Worm (Caenorhabditis elegans) whole organism, L2 larva: ENCODE measurements around the gene bli-2.

Source experiments
- C34F6.9 ChIP-seq: fragments of 150-350 bp; optimal IDR thresholded peaks from 2 replicates; lab custom pipeline; 2014; ENCODE audit warnings: missing biosample characterization, missing genetic modification characterization
- F13H6.1 ChIP-seq: sonication (generic microtip); optimal IDR thresholded peaks from 2 replicates; lab custom pipeline; 2016; ENCODE audit warnings: missing genetic modification characterization, missing compliant biosample characterization
- R02D3.7 ChIP-seq: fragments of 150-350 bp; optimal IDR thresholded peaks from 2 replicates; lab custom pipeline; 2014; ENCODE audit warnings: missing biosample characterization, missing genetic modification characterization
- Y55F3AM.14 ChIP-seq: fragments of 200-800 bp; sonication (Bioruptor generic); optimal IDR thresholded peaks from 2 replicates; lab custom pipeline; 2018; ENCODE audit warnings: mild to moderate bottlenecking, missing genetic modification characterization, missing compliant biosample characterization
- ZK546.5 ChIP-seq: sonication (generic microtip); optimal IDR thresholded peaks from 2 replicates; lab custom pipeline; 2017; ENCODE audit warnings: missing biosample characterization, missing genetic modification characterization
- alr-1 ChIP-seq: fragments of 150-350 bp; optimal IDR thresholded peaks from 2 replicates; lab custom pipeline; 2014; ENCODE audit warnings: missing biosample characterization, missing genetic modification characterization
- aly-2 ChIP-seq: fragments of 150-350 bp; optimal IDR thresholded peaks from 2 replicates; lab custom pipeline; 2014; ENCODE audit warnings: missing biosample characterization, missing genetic modification characterization
- ama-1 ChIP-seq: fragments of 150-350 bp; optimal IDR thresholded peaks from 2 replicates; lab custom pipeline; 2018; ENCODE audit warnings: inconsistent platforms
- blmp-1 ChIP-seq: sonication (generic microtip); optimal IDR thresholded peaks from 2 replicates; lab custom pipeline; 2017; ENCODE audit warnings: missing genetic modification characterization, mild to moderate bottlenecking, missing compliant biosample characterization, antibody characterized with exemption, moderate library complexity; ENCODE audit not compliant: insufficient read depth
- ceh-16 ChIP-seq: fragments of 150-350 bp; optimal IDR thresholded peaks from 2 replicates; lab custom pipeline; 2014; ENCODE audit warnings: missing biosample characterization, missing genetic modification characterization
- ceh-82 ChIP-seq: fragments of 150-350 bp; optimal IDR thresholded peaks from 2 replicates; lab custom pipeline; 2014; ENCODE audit warnings: missing biosample characterization, missing genetic modification characterization
- crh-2 ChIP-seq: sonication (generic microtip); optimal IDR thresholded peaks from 2 replicates; lab custom pipeline; 2017; ENCODE audit warnings: missing biosample characterization, missing genetic modification characterization
- dmd-4 ChIP-seq: sonication (generic microtip); optimal IDR thresholded peaks from 2 replicates; lab custom pipeline; 2017; ENCODE audit warnings: missing biosample characterization, missing genetic modification characterization
- egl-27 ChIP-seq: sonication (generic microtip); optimal IDR thresholded peaks from 3 replicates; lab custom pipeline; 2017; ENCODE audit warnings: missing biosample characterization, missing genetic modification reagents, missing genetic modification characterization
- elt-1 ChIP-seq: fragments of 150-350 bp; optimal IDR thresholded peaks from 2 replicates; lab custom pipeline; 2014; ENCODE audit warnings: missing biosample characterization, missing genetic modification characterization
- fos-1 ChIP-seq: fragments of 150-350 bp; optimal IDR thresholded peaks from 2 replicates; lab custom pipeline; 2014; ENCODE audit warnings: missing biosample characterization, missing genetic modification characterization
- gmeb-1 ChIP-seq: fragments of 150-350 bp; optimal IDR thresholded peaks from 2 replicates; lab custom pipeline; 2014; ENCODE audit warnings: missing biosample characterization, missing genetic modification characterization
- lin-11 ChIP-seq: fragments of 150-350 bp; sonication (generic microtip); optimal IDR thresholded peaks from 2 replicates; lab custom pipeline; 2014; ENCODE audit warnings: missing biosample characterization, missing genetic modification characterization, inconsistent platforms, mixed read lengths
- lin-13 ChIP-seq: fragments of 150-350 bp; optimal IDR thresholded peaks from 2 replicates; lab custom pipeline; 2014; ENCODE audit warnings: missing biosample characterization, missing genetic modification reagents, missing genetic modification characterization
- lin-39 ChIP-seq: fragments of 150-350 bp; optimal IDR thresholded peaks from 2 replicates; lab custom pipeline; 2014; ENCODE audit warnings: missing biosample characterization, missing genetic modification reagents, missing genetic modification characterization
- lsy-2 ChIP-seq, 2 experiments: fragments of 150-350 bp in 1 of 2; sonication (generic microtip) in 1 of 2; optimal IDR thresholded peaks; 2 replicates each; lab custom pipeline; 2014 to 2017; ENCODE audit warnings: missing biosample characterization in 2 of 2, missing genetic modification characterization in 2 of 2
- mab-5 ChIP-seq: fragments of 150-350 bp; optimal IDR thresholded peaks from 2 replicates; lab custom pipeline; 2014; ENCODE audit warnings: missing biosample characterization, missing genetic modification characterization
- mbf-1 ChIP-seq: sonication (generic microtip); optimal IDR thresholded peaks from 2 replicates; lab custom pipeline; 2017; ENCODE audit warnings: missing biosample characterization, missing genetic modification characterization
- mdl-1 ChIP-seq, 2 experiments: fragments of 150-350 bp in 1 of 2; sonication (generic microtip) in 1 of 2; optimal IDR thresholded peaks; 2 replicates each; lab custom pipeline; 2017; ENCODE audit warnings: missing biosample characterization in 2 of 2, missing genetic modification characterization in 2 of 2
- nhr-10 ChIP-seq: sonication (generic microtip); optimal IDR thresholded peaks from 2 replicates; lab custom pipeline; 2017; ENCODE audit warnings: missing biosample characterization, missing genetic modification characterization
- nhr-11 ChIP-seq: fragments of 150-350 bp; optimal IDR thresholded peaks from 2 replicates; lab custom pipeline; 2014; ENCODE audit warnings: missing biosample characterization, missing genetic modification characterization
- nhr-12 ChIP-seq: fragments of 150-350 bp; optimal IDR thresholded peaks from 2 replicates; lab custom pipeline; 2014; ENCODE audit warnings: missing biosample characterization, missing genetic modification characterization
- nhr-129 ChIP-seq: fragments of 150-350 bp; optimal IDR thresholded peaks from 2 replicates; lab custom pipeline; 2014; ENCODE audit warnings: missing biosample characterization, missing genetic modification characterization
- nhr-21 ChIP-seq: fragments of 150-350 bp; optimal IDR thresholded peaks from 2 replicates; lab custom pipeline; 2014; ENCODE audit warnings: missing biosample characterization, missing genetic modification characterization
- nhr-23 ChIP-seq: fragments of 150-350 bp; optimal IDR thresholded peaks from 2 replicates; lab custom pipeline; 2014; ENCODE audit warnings: missing biosample characterization, missing genetic modification reagents, missing genetic modification characterization
- nhr-237 ChIP-seq: fragments of 150-350 bp; optimal IDR thresholded peaks from 2 replicates; lab custom pipeline; 2014; ENCODE audit warnings: missing biosample characterization, missing genetic modification characterization
- nhr-25 ChIP-seq: fragments of 150-350 bp; sonication (generic microtip); optimal IDR thresholded peaks from 3 replicates; lab custom pipeline; 2014; ENCODE audit warnings: missing biosample characterization, missing genetic modification characterization
- nhr-77 ChIP-seq: fragments of 150-350 bp; optimal IDR thresholded peaks from 2 replicates; lab custom pipeline; 2014; ENCODE audit warnings: missing biosample characterization, missing genetic modification characterization
- peb-1 ChIP-seq: fragments of 150-350 bp; optimal IDR thresholded peaks from 2 replicates; lab custom pipeline; 2014; ENCODE audit warnings: missing biosample characterization, missing genetic modification characterization
- sem-4 ChIP-seq: fragments of 150-350 bp; optimal IDR thresholded peaks from 2 replicates; lab custom pipeline; 2014; ENCODE audit warnings: missing biosample characterization, missing genetic modification reagents, missing genetic modification characterization
- skn-1 ChIP-seq: sonication (generic microtip); optimal IDR thresholded peaks from 2 replicates; lab custom pipeline; 2017; ENCODE audit warnings: missing biosample characterization, missing genetic modification characterization
- sma-3 ChIP-seq: sonication (generic microtip); optimal IDR thresholded peaks from 2 replicates; lab custom pipeline; 2016; ENCODE audit warnings: missing genetic modification reagents, missing genetic modification characterization, missing compliant biosample characterization
- sma-9 ChIP-seq, 2 experiments: fragments of 150-350 bp in 1 of 2; sonication (generic microtip) in 1 of 2; optimal IDR thresholded peaks; 2 replicates each; lab custom pipeline; 2014 to 2016; ENCODE audit warnings: missing genetic modification characterization in 2 of 2, mild to moderate bottlenecking in 1 of 2, missing biosample characterization in 1 of 2, missing compliant biosample characterization in 1 of 2, missing genetic modification reagents in 1 of 2, moderate library complexity in 1 of 2
- snpc-4 ChIP-seq: fragments of 150-350 bp; optimal IDR thresholded peaks from 2 replicates; lab custom pipeline; 2014; ENCODE audit warnings: missing biosample characterization, missing genetic modification characterization
- unc-55 ChIP-seq: fragments of 150-350 bp; sonication (generic microtip); optimal IDR thresholded peaks from 3 replicates; lab custom pipeline; 2014; ENCODE audit warnings: missing biosample characterization, missing genetic modification reagents, missing genetic modification characterization
- unc-62 ChIP-seq: fragments of 150-350 bp; optimal IDR thresholded peaks from 2 replicates; lab custom pipeline; 2014; ENCODE audit warnings: missing biosample characterization, missing genetic modification reagents, missing genetic modification characterization
- zag-1 ChIP-seq: fragments of 150-350 bp; optimal IDR thresholded peaks from 2 replicates; lab custom pipeline; 2014; ENCODE audit warnings: missing biosample characterization, missing genetic modification characterization
- ztf-1 ChIP-seq: fragments of 200-800 bp; sonication (Bioruptor generic); conservative IDR thresholded peaks from 2 replicates; pipeline ENCODE4 v1.3.6; 2022; ENCODE audit warnings: missing genetic modification characterization, missing compliant biosample characterization
- ztf-11 ChIP-seq: sonication (generic microtip); optimal IDR thresholded peaks from 2 replicates; lab custom pipeline; 2017; ENCODE audit warnings: missing biosample characterization, missing genetic modification characterization
- ztf-4 ChIP-seq: fragments of 150-350 bp; optimal IDR thresholded peaks from 2 replicates; lab custom pipeline; 2014; ENCODE audit warnings: missing biosample characterization, missing genetic modification characterization

The bli-2 gene

DNA sequence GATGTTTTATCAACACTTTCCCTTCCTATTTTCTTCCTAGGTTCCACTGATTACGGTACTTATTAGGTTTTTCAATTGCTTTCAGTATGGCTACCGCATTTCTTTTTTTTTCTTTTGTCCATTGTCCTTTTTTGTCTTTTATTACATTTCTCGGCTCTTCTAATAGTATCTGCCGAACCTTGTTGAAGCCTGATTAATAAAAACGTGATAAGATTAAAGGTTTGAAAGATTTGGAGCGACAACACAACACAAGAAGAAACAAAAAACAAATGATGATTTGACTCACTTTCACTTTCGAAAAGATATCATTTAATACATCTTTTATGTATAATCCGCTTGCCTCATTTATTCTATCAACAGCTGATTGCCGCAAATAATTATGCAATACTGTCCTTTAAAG lies 12.8 kb upstream of the bli-2 start, which contains the start of gene C25H3.15:
C25H3.15 (plus strand) TSS at position 301 of the 400 bp plus-strand sequence.
- no peak for TF ChIP-seq mdl-1 (tag; optimal IDR thresholded peaks at IDR 0.05; lab: Kevin White, UChicago)
- TF ChIP-seq sma-3 (GFP tag; lab: Kevin White, UChicago): no peak
- no peak for TF ChIP-seq ztf-4 (tag; lab: Kevin White, UChicago)
- TF ChIP-seq ceh-16 (tag; lab: Kevin White, UChicago): no peak
- TF ChIP-seq Y55F3AM.14: no peak
- TF ChIP-seq lin-13 (GFP tag; lab: Kevin White, UChicago): no peak
- no peak for TF ChIP-seq dmd-4
- TF ChIP-seq nhr-237: no peak
- TF ChIP-seq zag-1 (tag; lab: Kevin White, UChicago): no peak
- TF ChIP-seq ama-1 (lab: Kevin White, UChicago): no peak
- TF ChIP-seq ztf-1 (GFP tag; lab: Robert Waterston, UW): no peak
- TF ChIP-seq nhr-10 (tag; lab: Kevin White, UChicago): no peak
- TF ChIP-seq aly-2 (tag; lab: Kevin White, UChicago): no peak
- TF ChIP-seq elt-1: no peak
- TF ChIP-seq, all 48 proteins: peak for 0

- TF ChIP-seq sma-9 (GFP tag; optimal IDR thresholded peaks at IDR 0.05; lab: Kevin White, UChicago) (peak; percentile 4), sma-9 (tag; optimal IDR thresholded peaks at IDR 0.05; lab: Kevin White, UChicago) (no peak), C34F6.9 (tag; lab: Kevin White, UChicago) (peak; percentile 29), unc-55 (GFP tag; lab: Kevin White, UChicago) (peak; percentile 44), lsy-2 (tag; optimal IDR thresholded peaks at IDR 0.05; lab: Kevin White, UChicago) (peak in 1 of 2 experiments; percentile 49), crh-2 (tag; lab: Kevin White, UChicago) (peak; percentile 39), nhr-21 (no peak), nhr-10 (tag; lab: Kevin White, UChicago) (no peak)
- TF ChIP-seq, all 48 proteins: peak for 5
Observed at ce11 chrII:5663180-5663791, 11.1 kb upstream of the bli-2 start.

DNA sequence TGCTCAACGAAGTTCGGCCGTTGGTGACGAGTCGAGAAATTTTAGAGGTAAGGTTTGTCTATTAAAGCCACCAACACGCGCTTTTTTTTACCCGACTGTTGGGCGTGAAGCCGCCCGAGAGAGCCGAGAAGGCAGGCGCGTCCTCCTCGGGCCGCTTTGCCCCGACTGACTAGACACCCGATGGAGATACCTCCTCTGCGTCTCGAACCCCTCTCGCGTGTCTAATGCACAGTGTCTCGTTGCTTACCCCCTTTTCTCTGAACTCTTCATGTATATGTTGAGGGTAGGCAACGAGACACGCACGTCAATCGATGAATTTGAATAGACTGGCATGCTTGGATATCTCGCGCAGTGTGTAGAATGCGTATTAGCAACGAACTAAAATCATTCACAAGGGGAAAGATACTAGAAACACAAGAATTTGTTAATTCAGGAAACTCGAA lies 9.5 kb upstream of the bli-2 start:
- TF ChIP-seq sem-4 (tag; lab: Kevin White, UChicago): peak; percentile 61
- peak; percentile 86 for TF ChIP-seq C34F6.9 (tag; lab: Kevin White, UChicago)
- TF ChIP-seq ZK546.5 (tag; lab: Kevin White, UChicago): no peak
- TF ChIP-seq mdl-1 (tag; optimal IDR thresholded peaks at IDR 0.05; lab: Kevin White, UChicago): peak; percentile 57 to 79
- no peak for TF ChIP-seq R02D3.7 (tag; lab: Kevin White, UChicago)
- peak; percentile 96 for TF ChIP-seq lin-11
- TF ChIP-seq Y55F3AM.14: peak; percentile 95
- TF ChIP-seq nhr-237: no peak
- TF ChIP-seq nhr-129 (tag; lab: Kevin White, UChicago): peak; percentile 95
- TF ChIP-seq fos-1 (tag; lab: Kevin White, UChicago): peak; percentile 72
- peak; percentile 66 for TF ChIP-seq snpc-4
- TF ChIP-seq nhr-77: no peak
- TF ChIP-seq ceh-82 (tag; lab: Kevin White, UChicago): peak; percentile 80
- TF ChIP-seq mbf-1: no peak
- TF ChIP-seq gmeb-1 (tag; lab: Kevin White, UChicago): peak; percentile 60
- TF ChIP-seq nhr-25 (tag; lab: Kevin White, UChicago): peak; percentile 45
- peak; percentile 76 for TF ChIP-seq ceh-16 (tag; lab: Kevin White, UChicago)
- TF ChIP-seq mab-5 (tag; lab: Kevin White, UChicago): peak; percentile 77
- peak; percentile 74 to 86 for TF ChIP-seq lsy-2 (tag; optimal IDR thresholded peaks at IDR 0.05; lab: Kevin White, UChicago)
- peak; percentile 98 for TF ChIP-seq ztf-4 (tag; lab: Kevin White, UChicago)
- no peak for TF ChIP-seq nhr-23 (tag; lab: Kevin White, UChicago)
- peak; percentile 86 for TF ChIP-seq sma-9 (GFP tag; optimal IDR thresholded peaks at IDR 0.05; lab: Kevin White, UChicago)
- TF ChIP-seq sma-9 (tag; optimal IDR thresholded peaks at IDR 0.05; lab: Kevin White, UChicago): no peak
- TF ChIP-seq sma-3 (GFP tag; lab: Kevin White, UChicago): peak; percentile 74
- TF ChIP-seq dmd-4: no peak
- peak; percentile 93 for TF ChIP-seq zag-1 (tag; lab: Kevin White, UChicago)
- TF ChIP-seq ama-1 (lab: Kevin White, UChicago): peak; percentile 99
- peak; percentile 84 for TF ChIP-seq crh-2 (tag; lab: Kevin White, UChicago)
- peak; percentile 15 for TF ChIP-seq blmp-1
- TF ChIP-seq nhr-21: peak; percentile 88
- no peak for TF ChIP-seq nhr-11 (tag; lab: Kevin White, UChicago)
- 0 out of 2 replicates have a peak, but pooled peaks have one; percentile 61 for TF ChIP-seq ztf-1 (GFP tag; lab: Robert Waterston, UW)
- peak; percentile 50 for TF ChIP-seq ztf-11 (tag; lab: Kevin White, UChicago)
- peak; percentile 58 for TF ChIP-seq lin-39 (tag; lab: Kevin White, UChicago)
- no peak for TF ChIP-seq elt-1
- no peak for TF ChIP-seq alr-1 (tag; lab: Kevin White, UChicago)
- no peak for TF ChIP-seq nhr-12 (tag; lab: Kevin White, UChicago)
- no peak for TF ChIP-seq peb-1
- peak; percentile 58 for TF ChIP-seq egl-27 (tag; lab: Kevin White, UChicago)
- TF ChIP-seq skn-1: no peak
- TF ChIP-seq aly-2 (tag; lab: Kevin White, UChicago): no peak
- no peak for TF ChIP-seq unc-62 (GFP tag; lab: Kevin White, UChicago)
- TF ChIP-seq unc-55 (GFP tag; lab: Kevin White, UChicago): peak; percentile 63
- peak; percentile 90 for TF ChIP-seq F13H6.1 (tag; lab: Kevin White, UChicago)
